Worm (Caenorhabditis elegans) whole organism, L4 larva: Measurements from ENCODE around the gene arrd-8.
A peak's percentile ranks its signal among the peaks of the same experiment; 100 is the strongest.

Experiments used
- F10B5.3 ChIP-seq: sonication (generic microtip); optimal IDR thresholded peaks from 2 replicates; lab custom pipeline; 2016; ENCODE audit warnings: mild to moderate bottlenecking, missing genetic modification characterization, missing compliant biosample characterization
- F37D6.2 ChIP-seq: sonication (generic microtip); optimal IDR thresholded peaks from 2 replicates; lab custom pipeline; 2016; ENCODE audit warnings: mild to moderate bottlenecking, missing genetic modification characterization, missing compliant biosample characterization
- ZK546.5 ChIP-seq, 2 experiments: sonication (generic microtip); optimal IDR thresholded peaks; 2 replicates each; lab custom pipeline; 2017; ENCODE audit warnings: missing biosample characterization in 2 of 2, missing genetic modification characterization in 2 of 2
- ceh-62 ChIP-seq: sonication (generic microtip); optimal IDR thresholded peaks from 2 replicates; lab custom pipeline; 2017; ENCODE audit warnings: missing biosample characterization, missing genetic modification characterization
- cey-2 ChIP-seq: sonication (generic microtip); optimal IDR thresholded peaks from 3 replicates; lab custom pipeline; 2017; ENCODE audit warnings: missing genetic modification characterization, mild to moderate bottlenecking, missing compliant biosample characterization, antibody characterized with exemption, borderline replicate concordance; ENCODE audit not compliant: insufficient read depth
- ctbp-1 ChIP-seq: fragments of 200-800 bp; sonication (Bioruptor generic); IDR thresholded peaks from 2 replicates; pipeline ENCODE4 v1.3.6; 2022; ENCODE audit warnings: missing genetic modification reagents, missing genetic modification characterization, missing compliant biosample characterization
- daf-12 ChIP-seq: fragments of 150-350 bp; optimal IDR thresholded peaks from 2 replicates; lab custom pipeline; 2014; ENCODE audit warnings: missing biosample characterization, missing genetic modification reagents, missing genetic modification characterization
- daf-16 ChIP-seq, 3 experiments: sonication (generic microtip); optimal IDR thresholded peaks; 2 replicates each; lab custom pipeline; 2016 to 2017; ENCODE audit warnings: missing genetic modification characterization in 3 of 3, missing genetic modification reagents in 3 of 3, mild to moderate bottlenecking in 2 of 3, missing compliant biosample characterization in 2 of 3, missing biosample characterization in 1 of 3, moderate library complexity in 1 of 3
- daf-8 ChIP-seq: fragments of 200-800 bp; sonication (Bioruptor generic); IDR thresholded peaks from 2 replicates; pipeline ENCODE4 v1.3.6; 2022; ENCODE audit warnings: missing genetic modification characterization, missing compliant biosample characterization
- dmd-6 ChIP-seq: fragments of 200-800 bp; sonication (Bioruptor generic); IDR thresholded peaks from 2 replicates; pipeline ENCODE4 v1.3.6; 2022; ENCODE audit warnings: missing genetic modification reagents, missing genetic modification characterization, missing compliant biosample characterization
- dmd-8 ChIP-seq: fragments of 200-800 bp; sonication (Bioruptor generic); IDR thresholded peaks from 2 replicates; pipeline ENCODE4 v1.3.6; 2022; ENCODE audit warnings: missing genetic modification characterization, missing compliant biosample characterization
- dmd-9 ChIP-seq: fragments of 200-800 bp; sonication (Bioruptor generic); IDR thresholded peaks from 2 replicates; pipeline ENCODE4 v1.3.6; 2022; ENCODE audit warnings: missing genetic modification reagents, missing genetic modification characterization, missing compliant biosample characterization
- dve-1 ChIP-seq: sonication (generic microtip); optimal IDR thresholded peaks from 2 replicates; lab custom pipeline; 2017; ENCODE audit warnings: antibody characterized with exemption, mild to moderate bottlenecking, missing genetic modification characterization, missing compliant biosample characterization; ENCODE audit not compliant: insufficient read depth
- hif-1 ChIP-seq, 2 experiments: sonication (generic microtip); optimal IDR thresholded peaks; 2 replicates each; lab custom pipeline; 2016 to 2017; ENCODE audit warnings: missing compliant biosample characterization in 2 of 2, missing genetic modification characterization in 2 of 2, missing genetic modification reagents in 2 of 2, missing genotype in 2 of 2, mild to moderate bottlenecking in 1 of 2
- hlh-11 ChIP-seq: fragments of 200-800 bp; sonication (Bioruptor generic); optimal IDR thresholded peaks from 2 replicates; lab custom pipeline; 2018; ENCODE audit warnings: mild to moderate bottlenecking, missing genetic modification characterization, missing compliant biosample characterization
- jun-1 ChIP-seq: fragments of 150-350 bp; optimal IDR thresholded peaks from 2 replicates; lab custom pipeline; 2014; ENCODE audit warnings: missing biosample characterization, missing genetic modification reagents, missing genetic modification characterization
- lin-1 ChIP-seq: fragments of 200-800 bp; sonication (Bioruptor generic); IDR thresholded peaks from 2 replicates; pipeline ENCODE4 v1.3.6; 2022; ENCODE audit warnings: missing genetic modification reagents, missing genetic modification characterization, missing compliant biosample characterization
- madf-9 ChIP-seq: fragments of 200-800 bp; sonication (Bioruptor generic); conservative IDR thresholded peaks from 2 replicates; pipeline ENCODE4 v1.3.6; 2022; ENCODE audit warnings: missing genetic modification reagents, missing genetic modification characterization, missing compliant biosample characterization
- mep-1 ChIP-seq: fragments of 150-350 bp; sonication (generic microtip); optimal IDR thresholded peaks from 3 replicates; lab custom pipeline; 2014; ENCODE audit warnings: missing biosample characterization, missing genetic modification characterization
- mxl-2 ChIP-seq: fragments of 200-800 bp; sonication (Bioruptor generic); conservative IDR thresholded peaks from 2 replicates; pipeline ENCODE4 v1.3.6; 2022; ENCODE audit warnings: missing genetic modification reagents, missing genetic modification characterization, missing compliant biosample characterization
- nhr-10 ChIP-seq: fragments of 150-350 bp; optimal IDR thresholded peaks from 2 replicates; lab custom pipeline; 2014; ENCODE audit warnings: missing biosample characterization, missing genetic modification characterization
- nhr-111 ChIP-seq: fragments of 200-800 bp; sonication (Bioruptor generic); optimal IDR thresholded peaks from 2 replicates; lab custom pipeline; 2018; ENCODE audit warnings: mild to moderate bottlenecking, missing genetic modification characterization, missing compliant biosample characterization
- nhr-25 ChIP-seq: sonication (generic microtip); optimal IDR thresholded peaks from 2 replicates; lab custom pipeline; 2017; ENCODE audit warnings: missing genetic modification characterization, mild to moderate bottlenecking, missing compliant biosample characterization, antibody characterized with exemption, moderate library complexity, borderline replicate concordance; ENCODE audit not compliant: insufficient read depth
- nhr-28 ChIP-seq: fragments of 150-350 bp; optimal IDR thresholded peaks from 2 replicates; lab custom pipeline; 2014; ENCODE audit warnings: missing biosample characterization, missing genetic modification characterization
- nhr-77 ChIP-seq: fragments of 150-350 bp; optimal IDR thresholded peaks from 2 replicates; lab custom pipeline; 2014; ENCODE audit warnings: missing biosample characterization, missing genetic modification characterization
- pqm-1 ChIP-seq: sonication (generic microtip); optimal IDR thresholded peaks from 2 replicates; lab custom pipeline; 2017; ENCODE audit warnings: missing biosample characterization, missing genetic modification characterization
- sdz-12 ChIP-seq: fragments of 200-800 bp; sonication (Bioruptor generic); optimal IDR thresholded peaks from 2 replicates; lab custom pipeline; 2018; ENCODE audit warnings: mild to moderate bottlenecking, missing genetic modification characterization, missing compliant biosample characterization
- set-16 ChIP-seq: fragments of 200-800 bp; sonication (Bioruptor generic); IDR thresholded peaks from 2 replicates; pipeline ENCODE4 v1.3.6; 2022; ENCODE audit warnings: missing genetic modification reagents, missing genetic modification characterization, missing compliant biosample characterization
- snpc-4 ChIP-seq: fragments of 150-350 bp; optimal IDR thresholded peaks from 2 replicates; lab custom pipeline; 2014; ENCODE audit warnings: missing biosample characterization, missing genetic modification characterization
- spr-3 ChIP-seq: fragments of 200-800 bp; sonication (Bioruptor generic); optimal IDR thresholded peaks from 2 replicates; lab custom pipeline; 2018; ENCODE audit warnings: mild to moderate bottlenecking, missing genetic modification characterization, missing compliant biosample characterization
- tra-1 ChIP-seq: fragments of 200-800 bp; sonication (Bioruptor generic); IDR thresholded peaks from 2 replicates; pipeline ENCODE4 v1.3.6; 2022; ENCODE audit warnings: missing genetic modification reagents, missing genetic modification characterization, missing compliant biosample characterization
- unc-62 ChIP-seq, 3 experiments: fragments of 150-350 bp in 1 of 3; sonication (generic microtip); optimal IDR thresholded peaks in 2 of 3; peaks in 1 of 3; 1 replicate in 1 of 3; 2 replicates in 2 of 3; lab custom pipeline; 2014 to 2017; ENCODE audit warnings: missing biosample characterization in 3 of 3, missing genetic modification characterization in 3 of 3, missing genetic modification reagents in 3 of 3, missing genotype in 1 of 3
- vab-7 ChIP-seq: fragments of 200-800 bp; sonication (Bioruptor generic); IDR thresholded peaks from 2 replicates; pipeline ENCODE4 v1.3.6; 2022; ENCODE audit warnings: missing genetic modification reagents, missing genetic modification characterization, missing compliant biosample characterization
- zfp-2 ChIP-seq: sonication (generic microtip); optimal IDR thresholded peaks from 2 replicates; lab custom pipeline; 2016; ENCODE audit warnings: mild to moderate bottlenecking, missing genetic modification characterization, missing compliant biosample characterization
- zfp-3 ChIP-seq: fragments of 200-800 bp; sonication (Bioruptor generic); conservative IDR thresholded peaks from 2 replicates; pipeline ENCODE4 v1.3.6; 2022; ENCODE audit warnings: missing genetic modification reagents, missing genetic modification characterization, missing compliant biosample characterization

Gene arrd-8

ce11 chrII:12059872-12060271 lies 5.0 kb upstream of the arrd-8 start:
- TF ChIP-seq hif-1 (tag; optimal IDR thresholded peaks at IDR 0.05; lab: Kevin White, UChicago) (peak in 1 of 2 experiments; percentile 17), F10B5.3 (tag; lab: Kevin White, UChicago) (no peak), zfp-3 (GFP tag; lab: Robert Waterston, UW) (0 out of 2 replicates have a peak, but pooled peaks have one; percentile 17), mep-1 (tag; lab: Kevin White, UChicago) (peak; percentile 52), dve-1 (tag; lab: Kevin White, UChicago) (peak; percentile 9), lin-1 (GFP tag; lab: Robert Waterston, UW) (0 out of 2 replicates have a peak, but pooled peaks have one; percentile 17)

ce11 chrII:12062521-12062920 lies 2.4 kb upstream of the arrd-8 start, which contains the start of gene arrd-7:
TSS of gene arrd-7 (minus strand) at chrII:12062621.
- TF ChIP-seq unc-62 (GFP tag; optimal IDR thresholded peaks at IDR 0.05 in 1 of 2; lab: Kevin White, UChicago) = peak in 1 of 2 experiments; percentile 45
- TF ChIP-seq unc-62 (tag; optimal IDR thresholded peaks at IDR 0.05; lab: Kevin White, UChicago) = no peak
- TF ChIP-seq ceh-62 (tag; lab: Kevin White, UChicago) = no peak

- TF ChIP-seq daf-16 (GFP tag; optimal IDR thresholded peaks at IDR 0.05; lab: Kevin White, UChicago) = no peak
- peak; percentile 48 for TF ChIP-seq daf-16 (tag; optimal IDR thresholded peaks at IDR 0.05; lab: Kevin White, UChicago)
- TF ChIP-seq spr-3 (GFP tag; lab: Kevin White, UChicago) = no peak
- TF ChIP-seq nhr-25 (tag; lab: Kevin White, UChicago) = no peak
- TF ChIP-seq hlh-11 = peak; percentile 14
- TF ChIP-seq pqm-1 (tag; lab: Kevin White, UChicago) = peak; percentile 91
- no peak for TF ChIP-seq ctbp-1 (GFP tag; lab: Robert Waterston, UW)
- TF ChIP-seq unc-62 (GFP tag; optimal IDR thresholded peaks at IDR 0.05 in 1 of 2; lab: Kevin White, UChicago) = no peak
- TF ChIP-seq unc-62 (tag; optimal IDR thresholded peaks at IDR 0.05; lab: Kevin White, UChicago) = no peak
- TF ChIP-seq dve-1 (tag; lab: Kevin White, UChicago) = peak; percentile 33
- peak; percentile 43; the same call in 1 of the 2 replicates for TF ChIP-seq dmd-6 (GFP tag; lab: Robert Waterston, UW)
- TF ChIP-seq nhr-28 = peak; percentile 41
- TF ChIP-seq cey-2 (tag; lab: Kevin White, UChicago) = no peak
- TF ChIP-seq, all 104 proteins: peak for 6
Measured at ce11 chrII:12063076-12063475, 1.8 kb upstream of the arrd-8 start.

ce11 chrII:12067451-12068076 lies 2.7 kb downstream of the arrd-8 start, which contains the start of gene Y17G7B.22:
TSS of gene Y17G7B.22 (plus strand) at chrII:12068026.
- no peak for TF ChIP-seq madf-9 (GFP tag; lab: Robert Waterston, UW)
- TF ChIP-seq nhr-77 (tag; lab: Kevin White, UChicago) = no peak
- TF ChIP-seq daf-8 = no peak
- TF ChIP-seq set-16 (GFP tag; lab: Robert Waterston, UW) = no peak
- TF ChIP-seq daf-12 (tag; lab: Kevin White, UChicago) = no peak
- TF ChIP-seq nhr-10 = no peak
- TF ChIP-seq mxl-2 (GFP tag; lab: Robert Waterston, UW) = no peak
- no peak for TF ChIP-seq dmd-9 (GFP tag; lab: Robert Waterston, UW)
- TF ChIP-seq sdz-12 (GFP tag; lab: Kevin White, UChicago) = no peak
- TF ChIP-seq vab-7 (GFP tag; lab: Robert Waterston, UW) = no peak
- TF ChIP-seq nhr-111 = no peak
- TF ChIP-seq ZK546.5 (tag; optimal IDR thresholded peaks at IDR 0.05; lab: Kevin White, UChicago) = no peak
- no peak for TF ChIP-seq zfp-2 (tag; lab: Kevin White, UChicago)
- no peak for TF ChIP-seq F37D6.2
- TF ChIP-seq jun-1 (tag; lab: Kevin White, UChicago) = no peak
- no peak for TF ChIP-seq nhr-28
- TF ChIP-seq dmd-8 (GFP tag; lab: Robert Waterston, UW) = no peak
- no peak for TF ChIP-seq snpc-4
- TF ChIP-seq ceh-62 (tag; lab: Kevin White, UChicago) = no peak
- TF ChIP-seq tra-1 (GFP tag; lab: Robert Waterston, UW) = no peak
